Worm (Caenorhabditis elegans): Measurements from ENCODE around the gene col-170.

col-170 gene

ce11 chrX:6360077-6360476 is 28.6 kb downstream of the col-170 start:
- TF ChIP-seq dmd-8 (GFP tag; IDR thresholded peaks at IDR 0.05) (no peak), rbr-2 (tag; optimal IDR thresholded peaks at IDR 0.05) (no peak), aha-1 (tag) (peak; percentile 97)

- TF ChIP-seq lin-39 (tag; optimal IDR thresholded peaks at IDR 0.05) (no peak), nhr-6 (tag; optimal IDR thresholded peaks at IDR 0.05) (no peak), daf-16 (GFP tag; optimal IDR thresholded peaks at IDR 0.05) (no peak), daf-16 (tag; optimal IDR thresholded peaks at IDR 0.05) (no peak), hlh-30 (tag; optimal IDR thresholded peaks at IDR 0.05; ENCODE audit: insufficient read depth) (no peak), ceh-82 (tag; optimal IDR thresholded peaks at IDR 0.05) (no peak), gei-8 (GFP tag; optimal IDR thresholded peaks at IDR 0.05) (no peak), ceh-44 (GFP tag; IDR thresholded peaks at IDR 0.05) (no peak), lim-7 (GFP tag; IDR thresholded peaks at IDR 0.05) (no peak), dmd-6 (GFP tag; IDR thresholded peaks at IDR 0.05) (no peak), unc-39 (tag; optimal IDR thresholded peaks at IDR 0.05) (no peak), madf-9 (GFP tag; conservative IDR thresholded peaks at IDR 0.05) (no peak), zip-2 (tag; optimal IDR thresholded peaks at IDR 0.05) (no peak)
Observed at ce11 chrX:6360658-6361057, 29.1 kb downstream of the col-170 start, which contains the start of gene C03B1.14. Gene C03B1.14 (minus strand): TSS chrX:6360758.

DNA sequence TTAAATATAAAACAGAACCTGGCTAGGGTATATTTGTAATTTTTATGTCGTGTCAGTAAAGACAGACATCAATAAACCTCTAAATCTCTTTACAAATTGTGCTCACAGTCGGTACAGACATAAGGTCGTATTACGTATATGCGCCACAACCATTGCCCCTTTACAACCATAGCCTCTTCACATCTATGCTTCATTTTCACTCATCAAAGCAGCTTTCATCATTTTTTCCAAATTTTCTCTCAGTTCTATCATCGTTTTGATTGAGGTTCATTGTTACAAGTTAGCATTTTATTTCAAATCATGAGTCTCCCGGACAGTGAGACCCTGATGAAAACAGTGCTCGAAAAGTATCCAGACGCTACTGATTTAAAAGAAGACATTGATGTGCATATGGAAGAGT is 32.7 kb downstream of the col-170 start, which contains the start of gene C03B1.4:
TSS of gene C03B1.4 (plus strand) at position 301 of the 400 bp plus-strand sequence.
- TF ChIP-seq ZK546.5 (tag; optimal IDR thresholded peaks at IDR 0.05) (no peak), nhr-10 (tag; optimal IDR thresholded peaks at IDR 0.05) (no peak), F49E8.2 (tag; optimal IDR thresholded peaks at IDR 0.05; ENCODE audit: borderline replicate concordance) (no peak), madf-9 (GFP tag; conservative IDR thresholded peaks at IDR 0.05) (no peak), unc-62 (GFP tag; optimal IDR thresholded peaks at IDR 0.05 in 1 of 2) (no peak), unc-62 (tag; optimal IDR thresholded peaks at IDR 0.05) (no peak), sdz-12 (GFP tag; optimal IDR thresholded peaks at IDR 0.05) (no peak), aha-1 (tag) (no peak), attf-4 (tag; optimal IDR thresholded peaks at IDR 0.05) (no peak), saeg-2 (GFP tag; IDR thresholded peaks at IDR 0.05) (no peak), dve-1 (tag; optimal IDR thresholded peaks at IDR 0.05; ENCODE audit: insufficient read depth) (no peak), set-16 (GFP tag; IDR thresholded peaks at IDR 0.05) (no peak), ceh-28 (tag; optimal IDR thresholded peaks at IDR 0.05) (no peak)

ce11 chrX:6365715-6366114 is 34.2 kb downstream of the col-170 start, which contains the start of gene C03B1.3:
Gene C03B1.3 (plus strand): TSS chrX:6366015.
- no peak for TF ChIP-seq lim-7 (GFP tag; IDR thresholded peaks at IDR 0.05)
- TF ChIP-seq nhr-42 (GFP tag; IDR thresholded peaks at IDR 0.05) = no peak
- no peak for TF ChIP-seq F26F4.8 (GFP tag; conservative IDR thresholded peaks at IDR 0.05)
- TF ChIP-seq ceh-28 (tag; optimal IDR thresholded peaks at IDR 0.05) = no peak
- TF ChIP-seq pqm-1 (tag; optimal IDR thresholded peaks at IDR 0.05) = no peak
- TF ChIP-seq unc-130 (GFP tag; optimal IDR thresholded peaks at IDR 0.05) = no peak
- no peak for TF ChIP-seq ztf-11 (tag; optimal IDR thresholded peaks at IDR 0.05)
- TF ChIP-seq spr-3 (GFP tag; optimal IDR thresholded peaks at IDR 0.05) = no peak
- TF ChIP-seq skn-1 (tag; optimal IDR thresholded peaks at IDR 0.05) = no peak

DNA sequence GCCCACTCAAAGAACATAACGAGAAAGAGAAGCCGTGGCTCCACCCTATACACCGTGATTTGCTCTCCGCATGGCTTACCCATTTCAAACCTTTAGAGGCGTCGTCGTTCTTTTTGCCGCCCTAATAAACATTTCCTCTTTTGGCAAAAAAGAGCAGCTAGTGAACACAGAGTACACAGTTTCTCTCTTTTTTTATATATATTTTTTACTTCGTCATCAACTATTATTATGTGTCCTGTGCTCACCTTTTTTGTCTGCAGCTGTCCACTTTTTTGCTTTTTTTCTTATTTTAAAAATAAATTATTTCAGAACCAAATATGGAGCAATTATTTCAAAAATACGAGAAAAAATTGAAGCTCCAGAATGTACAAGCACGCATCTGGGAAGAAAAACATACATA is 38.2 kb downstream of the col-170 start, which contains the start of gene C03B1.2:
TSS of gene C03B1.2 (plus strand) at position 301 of the 400 bp plus-strand sequence.
- TF ChIP-seq dmd-6 (GFP tag; IDR thresholded peaks at IDR 0.05) = no peak
- no peak for TF ChIP-seq spr-3 (GFP tag; optimal IDR thresholded peaks at IDR 0.05)
- no peak for TF ChIP-seq egl-43 (GFP tag; IDR thresholded peaks at IDR 0.05)
- no peak for TF ChIP-seq ceh-44 (GFP tag; IDR thresholded peaks at IDR 0.05)
- no peak for TF ChIP-seq mep-1 (tag; optimal IDR thresholded peaks at IDR 0.05)
- TF ChIP-seq nhr-11 (tag; optimal IDR thresholded peaks at IDR 0.05) = no peak
- TF ChIP-seq zfp-2 (tag; optimal IDR thresholded peaks at IDR 0.05) = no peak
- no peak for TF ChIP-seq rbr-2 (tag; optimal IDR thresholded peaks at IDR 0.05)
- TF ChIP-seq nhr-28 (tag; optimal IDR thresholded peaks at IDR 0.05) = no peak
- TF ChIP-seq F44E2.7 (GFP tag; IDR thresholded peaks at IDR 0.05) = no peak

Data from whole organism, L4 larva.